Fruit fly (Drosophila melanogaster) whole organism, larva: ENCODE data around the gene CG3430.

Experiments used
- noc ChIP-seq: fragments of 200-800 bp; sonication (Bioruptor generic); optimal IDR thresholded peaks from 3 replicates; lab custom pipeline; 2019; ENCODE audit warnings: missing biosample characterization, mild to moderate bottlenecking, missing genetic modification characterization, moderate library complexity

The CG3430 gene

DNA sequence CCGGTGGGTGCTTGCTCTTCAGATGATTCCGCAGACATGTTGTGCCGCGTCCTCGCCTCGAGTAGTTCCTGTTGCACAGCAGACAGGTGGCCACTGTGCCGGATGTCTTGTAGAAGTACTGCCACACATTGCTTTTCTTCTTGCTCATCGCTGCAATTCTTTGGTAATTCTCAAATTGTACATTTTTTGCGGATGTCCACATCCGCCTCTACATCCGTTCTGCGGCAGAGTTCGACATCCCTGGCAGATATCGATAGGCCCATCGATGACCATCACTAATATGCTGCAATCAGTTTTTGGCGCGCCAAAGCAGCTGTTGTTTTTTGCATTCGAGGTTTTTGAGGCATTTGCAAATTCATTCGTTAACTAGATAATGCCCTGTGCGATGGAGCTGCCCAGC, at the start of gene CG3430, which contains the start of gene CG13775:
CG3430 (plus strand) TSS at position 284 of the 400 bp plus-strand sequence.
CG13775 (minus strand) TSS at position 226 of the 400 bp plus-strand sequence.
- TF ChIP-seq noc (tag; lab: Kevin White, UChicago) = no peak

DNA sequence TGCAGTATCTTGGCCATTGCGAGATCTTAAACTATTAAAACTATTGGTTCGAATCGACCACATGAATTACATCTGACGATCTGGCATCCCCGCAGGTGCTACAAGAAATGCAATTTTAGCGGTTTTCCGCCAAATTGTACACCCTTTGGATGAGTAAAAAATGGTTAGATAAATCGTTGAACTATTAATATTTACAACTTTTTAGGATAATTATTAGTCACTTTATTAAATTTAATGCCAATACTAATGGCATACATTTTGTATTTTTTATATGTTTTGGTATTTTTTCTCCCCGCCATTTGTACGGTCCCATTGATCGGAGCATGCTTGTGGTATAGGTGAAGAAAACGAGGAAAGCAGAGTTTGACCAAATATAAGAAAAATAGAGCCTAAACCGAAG, 49.0 kb upstream of the CG3430 start, which contains the start of the genes Polr1F and Rat1:
Polr1F (minus strand) TSS at position 84 of the 400 bp plus-strand sequence.
Rat1 (plus strand) TSS at position 323 of the 400 bp plus-strand sequence.
- no peak for TF ChIP-seq noc (tag; lab: Kevin White, UChicago)

DNA sequence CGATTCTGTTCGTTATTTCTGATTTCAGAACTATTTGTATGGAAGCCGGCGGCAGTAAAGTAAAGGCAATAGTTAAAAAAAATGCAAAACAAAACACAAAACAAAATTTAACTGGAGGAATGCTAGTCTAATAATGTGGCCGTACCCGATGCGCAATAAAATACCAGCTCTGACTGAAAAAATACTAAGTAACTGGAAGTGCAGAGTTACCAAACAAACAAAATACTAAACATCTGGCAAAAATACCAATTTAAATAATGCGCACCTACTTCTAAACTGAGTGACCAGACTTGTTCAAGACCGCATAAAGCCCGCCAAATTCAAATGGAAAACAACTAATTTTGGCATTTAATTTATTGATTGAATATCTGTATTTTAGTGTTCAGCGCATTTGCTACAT, 42.8 kb upstream of the CG3430 start, which contains the start of gene Wee1:
Wee1 (minus strand) TSS at position 175 of the 400 bp plus-strand sequence.
- TF ChIP-seq noc (tag; lab: Kevin White, UChicago) = no peak

DNA sequence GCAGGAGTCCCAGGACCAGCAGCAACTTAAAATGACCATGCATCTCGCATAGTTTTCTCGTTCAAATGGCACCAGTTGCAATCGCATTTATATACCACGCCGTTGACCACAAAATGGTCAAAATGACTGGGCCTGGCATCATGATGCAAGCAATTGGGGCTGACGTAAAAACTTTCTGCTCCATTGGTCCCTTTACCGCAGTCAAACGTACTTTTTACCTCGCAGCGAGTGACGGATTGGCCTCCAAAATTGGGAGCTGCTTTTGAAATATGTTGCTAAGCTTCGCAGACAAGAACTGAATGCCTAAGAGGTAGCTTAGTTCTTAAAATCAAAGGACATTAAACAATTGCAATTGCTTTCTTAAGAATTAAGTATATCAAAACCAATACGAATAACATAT, 40.5 kb upstream of the CG3430 start, which contains the start of gene CG32829:
CG32829 (minus strand) TSS at position 101 of the 400 bp plus-strand sequence.
- no peak for TF ChIP-seq noc (tag; lab: Kevin White, UChicago)

DNA sequence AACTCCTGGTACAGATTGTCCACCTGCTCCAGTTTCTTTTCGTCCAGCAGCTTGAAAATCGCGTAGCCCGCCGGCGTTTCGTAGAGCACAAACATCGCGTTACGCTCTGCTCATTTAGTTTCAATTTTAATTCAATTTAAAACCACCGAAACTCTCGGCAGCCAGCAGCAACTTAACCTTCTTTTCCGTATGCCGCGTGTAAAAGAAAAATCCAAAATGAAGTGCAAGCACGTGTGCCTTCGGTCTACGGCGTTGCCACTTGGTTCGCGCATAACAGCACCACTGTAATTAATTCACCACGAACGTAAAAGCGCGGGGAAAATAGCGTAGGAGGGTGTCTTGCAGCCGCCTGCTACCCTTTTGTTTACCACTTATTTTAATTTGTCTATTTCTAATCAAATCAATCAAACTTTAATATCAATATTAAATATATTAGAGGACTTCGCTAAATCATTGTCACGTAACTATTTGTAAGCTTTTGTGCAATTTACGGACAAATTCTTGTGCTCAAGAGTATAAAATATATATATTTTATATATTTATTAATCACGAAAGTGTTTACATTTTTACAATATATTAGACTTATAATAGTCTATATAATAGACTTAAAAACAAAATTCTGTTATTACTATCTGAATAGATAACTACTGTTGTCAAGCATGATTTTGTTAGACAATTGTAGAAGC, 38.1 kb upstream of the CG3430 start, which contains the start of gene nop5:
nop5 (minus strand) TSS at position 227 of the 686 bp plus-strand sequence.
- no peak for TF ChIP-seq noc (tag; lab: Kevin White, UChicago)

DNA sequence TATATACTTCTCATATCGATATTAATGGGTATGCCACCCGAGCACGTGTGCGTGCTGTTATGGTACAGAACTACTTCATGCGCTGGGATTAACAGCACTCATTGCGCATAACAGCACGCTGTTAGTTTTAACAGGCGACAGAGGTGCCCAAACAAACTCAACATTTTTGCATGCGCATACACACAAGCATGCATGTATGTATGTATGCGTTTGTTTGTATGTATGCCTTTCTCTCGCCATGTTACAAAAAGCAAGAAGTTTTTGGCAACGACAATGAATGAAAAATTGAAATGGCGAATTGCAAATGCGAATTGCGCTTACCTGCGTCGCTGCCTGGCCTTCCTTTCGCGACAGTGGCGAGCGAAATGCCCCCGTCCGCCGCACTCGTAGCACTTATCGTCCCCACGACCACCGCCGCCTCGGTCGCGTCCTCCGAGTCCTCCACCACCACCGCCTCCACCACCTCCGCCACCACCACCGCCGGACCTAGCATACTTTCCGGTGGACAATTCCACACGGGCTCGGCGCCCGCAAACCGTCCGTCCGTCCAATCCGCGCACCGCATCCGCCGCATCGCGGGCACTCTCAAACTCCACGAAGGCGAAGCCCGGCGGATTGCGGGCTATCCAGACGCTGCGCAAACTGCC, 37.5 kb upstream of the CG3430 start:
- no peak for TF ChIP-seq noc (tag; lab: Kevin White, UChicago)

DNA sequence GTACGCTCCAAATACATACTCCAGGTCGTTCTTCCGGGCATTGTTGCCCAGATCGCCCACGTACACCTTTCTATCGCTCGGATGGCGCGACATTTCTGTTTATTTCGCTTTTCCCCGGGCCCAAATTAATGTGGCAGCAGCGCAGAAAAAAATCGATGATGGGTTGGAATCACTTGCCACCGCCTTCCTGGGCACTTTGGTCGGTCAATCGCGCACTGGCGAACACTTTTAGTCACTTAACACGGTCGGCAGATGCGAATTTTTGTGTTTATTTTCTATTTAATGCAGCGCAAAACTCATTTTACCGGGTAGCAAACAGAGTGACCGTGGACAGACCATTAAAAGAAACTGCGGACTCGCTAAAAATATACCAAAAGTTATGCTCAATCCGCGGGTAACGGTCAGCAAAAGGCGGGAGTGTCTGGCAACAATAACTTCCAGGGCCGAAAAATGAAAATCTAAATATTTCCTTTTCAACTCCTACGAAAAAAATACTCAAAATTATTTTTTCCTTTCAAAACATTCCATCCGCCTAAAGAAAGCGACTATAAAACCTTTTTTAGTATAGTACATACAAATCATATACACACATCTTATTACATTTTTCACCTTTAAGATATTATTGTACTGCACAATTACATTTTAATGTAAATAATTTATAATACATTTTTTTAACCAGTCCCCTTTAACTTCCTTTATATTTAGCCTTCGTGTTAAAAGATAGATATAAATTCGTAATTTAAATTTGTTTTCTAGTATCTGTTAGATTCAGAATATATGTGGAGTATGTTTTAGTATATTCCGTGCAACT, 36.8 kb upstream of the CG3430 start, which contains the start of gene x16:
x16 (minus strand) TSS at position 361 of the 811 bp plus-strand sequence.
- no peak for TF ChIP-seq noc (tag; lab: Kevin White, UChicago)

DNA sequence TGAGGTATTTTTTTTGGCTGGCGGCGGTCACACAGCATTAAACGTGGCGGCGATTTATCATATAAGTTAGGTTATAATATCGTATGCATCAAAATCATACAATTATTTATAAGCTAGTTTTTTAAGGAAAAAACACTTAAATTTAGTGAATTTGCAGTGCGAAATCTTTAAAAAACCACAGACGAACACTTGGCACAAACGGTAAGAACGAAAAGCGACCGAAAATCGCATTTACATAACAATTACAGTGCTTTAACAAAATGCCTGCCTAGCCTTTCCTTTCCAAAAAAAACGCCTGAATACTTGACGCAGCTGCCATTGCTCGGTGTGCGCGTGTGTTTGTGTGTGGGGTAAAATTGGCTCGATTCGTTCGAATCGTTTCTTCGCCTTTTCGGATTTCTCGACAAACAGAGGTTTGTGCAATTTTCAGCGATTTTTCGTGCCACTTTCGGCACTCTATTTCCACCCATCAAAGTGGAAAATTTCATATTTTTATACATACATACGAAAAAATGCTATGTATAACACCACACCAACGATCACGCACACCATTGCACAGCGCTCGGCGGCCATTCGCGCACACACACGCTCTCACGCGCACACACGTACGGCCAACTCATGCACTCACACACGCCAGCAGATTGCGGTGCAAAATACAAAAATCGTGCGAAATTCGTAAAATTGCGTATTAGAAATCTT, 36.0 kb upstream of the CG3430 start, which contains the start of gene Hrb27C:
Hrb27C (plus strand) TSS at position 44 of the 699 bp plus-strand sequence.
- no peak for TF ChIP-seq noc (tag; lab: Kevin White, UChicago)

DNA sequence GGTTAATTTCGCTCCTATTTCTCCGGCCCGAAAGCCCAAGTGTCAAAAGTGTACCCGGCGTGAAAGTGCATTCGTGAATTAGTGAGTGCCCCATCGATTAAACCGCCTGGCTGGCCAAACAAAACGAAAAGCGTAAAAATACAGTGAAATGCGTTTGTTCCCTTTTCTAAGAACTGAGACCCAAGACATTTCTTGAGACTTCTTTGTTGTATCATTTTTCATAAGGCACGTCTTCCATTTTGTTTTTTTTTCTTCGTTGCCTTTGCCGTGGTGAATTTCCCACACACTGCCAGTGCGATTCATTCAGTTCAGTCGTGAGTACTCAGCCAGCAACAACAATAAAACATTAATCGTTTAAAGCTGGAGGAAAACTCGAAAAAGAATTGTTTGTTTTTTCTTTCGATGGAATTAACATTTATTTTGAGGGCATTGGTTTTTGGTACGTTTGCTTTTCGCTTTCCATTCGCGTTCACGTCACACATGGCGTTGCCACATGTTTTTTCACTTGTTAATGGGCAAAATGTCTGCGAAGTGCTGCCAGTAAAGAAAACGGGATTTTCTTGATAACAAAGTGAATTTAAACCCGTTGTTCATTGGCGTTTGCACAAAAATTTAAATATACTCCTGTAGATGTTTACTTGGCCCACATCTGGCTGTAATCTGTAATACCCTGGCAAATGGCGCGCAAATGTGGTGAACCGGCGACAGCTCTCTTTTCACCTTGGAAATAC, 35.3 kb upstream of the CG3430 start:
- no peak for TF ChIP-seq noc (tag; lab: Kevin White, UChicago)

DNA sequence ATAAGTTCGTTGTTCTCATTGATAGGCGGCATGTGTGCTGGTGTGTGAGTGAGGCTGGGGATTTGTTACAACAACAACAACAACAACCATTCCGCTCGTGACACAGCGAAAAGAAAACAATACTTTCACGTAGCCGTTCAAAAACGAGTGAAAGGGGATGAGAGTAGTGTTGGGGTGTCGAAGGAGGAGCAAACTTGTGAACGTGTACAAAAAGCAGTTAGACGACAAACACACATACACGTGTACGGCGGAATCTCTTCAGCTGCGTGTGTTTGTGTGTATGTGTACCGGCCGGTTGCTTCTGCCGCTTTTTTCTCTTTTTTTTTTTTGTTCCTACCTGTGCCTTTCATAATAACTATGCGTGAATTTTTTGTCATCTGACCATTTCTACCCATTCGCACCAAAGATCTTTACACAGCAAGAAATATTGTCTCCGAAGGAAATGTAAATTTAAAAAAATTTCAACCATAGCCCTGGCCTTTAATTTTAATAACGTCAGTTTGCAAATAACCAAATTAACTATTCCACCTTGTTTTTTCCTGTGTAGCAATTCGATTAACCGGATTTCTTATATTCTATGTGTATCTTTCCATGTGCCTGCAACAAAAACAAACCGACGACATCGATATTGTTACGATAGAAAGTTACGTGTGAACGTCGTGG, 34.6 kb upstream of the CG3430 start:
- peak; percentile 81 for TF ChIP-seq noc (tag; lab: Kevin White, UChicago)

DNA sequence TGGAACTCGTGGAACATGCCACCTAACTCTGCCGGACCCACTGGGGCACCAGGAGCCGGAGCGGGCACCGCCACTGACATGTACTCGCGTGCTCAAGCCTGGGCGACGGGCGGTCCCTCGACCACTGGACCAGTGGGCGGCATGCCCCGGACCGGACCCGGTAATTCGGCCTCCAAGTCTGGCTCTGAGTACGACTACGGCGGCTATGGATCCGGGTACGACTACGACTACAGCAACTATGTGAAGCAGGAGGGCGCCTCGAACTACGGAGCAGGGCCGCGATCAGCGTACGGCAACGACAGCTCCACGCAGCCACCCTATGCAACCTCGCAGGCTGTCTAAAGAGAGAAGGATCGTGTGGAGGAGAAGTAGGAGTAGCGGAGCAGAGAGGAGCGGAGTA, 31.7 kb upstream of the CG3430 start:
- TF ChIP-seq noc (tag; lab: Kevin White, UChicago) = no peak

DNA sequence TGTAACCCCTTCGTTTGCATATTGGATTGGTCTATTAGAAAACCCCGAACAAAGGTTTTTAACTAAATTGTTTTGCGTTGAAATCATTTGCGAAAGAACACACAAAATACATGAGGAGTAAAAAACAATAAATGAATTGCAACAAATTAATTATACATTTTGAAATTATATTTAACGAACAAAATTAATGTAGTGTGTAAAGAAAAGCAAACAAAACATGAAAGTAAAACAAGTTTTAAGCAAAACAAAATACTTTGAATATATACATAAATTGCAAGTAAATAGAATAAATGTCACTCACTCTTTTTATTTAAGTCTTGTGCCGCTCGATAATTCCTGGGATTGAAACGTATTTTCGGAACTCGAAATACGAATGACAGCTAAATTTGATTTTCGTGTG, 25.0 kb upstream of the CG3430 start, which contains the start of gene CG43232:
CG43232 (plus strand) TSS at position 301 of the 400 bp plus-strand sequence.
- no peak for TF ChIP-seq noc (tag; lab: Kevin White, UChicago)

DNA sequence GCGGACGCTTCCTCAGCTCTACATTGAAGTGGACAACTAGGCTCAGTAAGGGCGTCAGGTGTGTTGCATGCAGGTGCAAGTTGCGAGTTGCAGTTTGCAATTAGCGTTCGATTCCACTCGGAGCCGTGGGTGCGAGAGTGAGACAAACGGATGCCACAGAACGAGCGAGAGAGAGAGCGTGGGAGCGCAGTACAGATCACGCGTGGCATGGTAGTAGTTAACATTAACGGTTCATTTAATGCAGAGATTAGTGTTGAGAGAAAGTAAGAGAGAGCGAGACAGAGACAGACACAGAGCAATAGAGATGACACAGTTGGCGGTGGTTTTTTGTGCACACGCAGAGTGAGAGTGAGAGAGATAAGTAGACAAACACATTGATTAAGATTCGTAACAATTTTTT, 17.1 kb upstream of the CG3430 start:
- TF ChIP-seq noc (tag; lab: Kevin White, UChicago) = no peak
